Worm (Caenorhabditis elegans): ENCODE results near the gene T26C5.5.

- TF ChIP-seq pha-4 (tag; optimal IDR thresholded peaks at IDR 0.05) (no peak), nhr-28 (tag; optimal IDR thresholded peaks at IDR 0.05) (no peak), elt-1 (tag; optimal IDR thresholded peaks at IDR 0.05; ENCODE audit: borderline replicate concordance, insufficient read depth) (no peak), blmp-1 (tag; optimal IDR thresholded peaks at IDR 0.05) (no peak), drap-1 (GFP tag; optimal IDR thresholded peaks at IDR 0.05) (no peak), snpc-4 (tag; optimal IDR thresholded peaks at IDR 0.05) (no peak), ceh-83 (GFP tag; optimal IDR thresholded peaks at IDR 0.05) (no peak), lin-13 (tag; optimal IDR thresholded peaks at IDR 0.05) (no peak), unc-62 (GFP tag; optimal IDR thresholded peaks at IDR 0.05) (peak; percentile 83), unc-39 (tag; optimal IDR thresholded peaks at IDR 0.05) (no peak), nhr-237 (tag; optimal IDR thresholded peaks at IDR 0.05) (no peak), lsy-2 (tag; optimal IDR thresholded peaks at IDR 0.05) (no peak), nhr-76 (tag; optimal IDR thresholded peaks at IDR 0.05) (no peak)
Observed at ce11 chrII:9283668-9284357, 37.3 kb upstream of the T26C5.5 start.
